Fruit fly (Drosophila melanogaster): Measurements from ENCODE around the gene Kaz.
A peak's percentile ranks its signal among the peaks of the same experiment; 100 is the strongest.

Kaz gene

dm6 chr3R:24829887-24830351 is at the start of gene Kaz, which contains the start of gene CG43273:
Kaz (minus strand) TSS chr3R:24829959.
CG43273 (plus strand) TSS chr3R:24830301.
- no peak for TF ChIP-seq abd-A (tag; optimal IDR thresholded peaks at IDR 0.05)
- TF ChIP-seq CG8944 (GFP tag; optimal IDR thresholded peaks at IDR 0.05), result no peak
- TF ChIP-seq CG10462 (GFP tag; optimal IDR thresholded peaks at IDR 0.05), result peak; percentile 44
- peak; percentile 70 for TF ChIP-seq CG2712 (tag; optimal IDR thresholded peaks at IDR 0.05)
- TF ChIP-seq psq (GFP tag; optimal IDR thresholded peaks at IDR 0.05), result peak; percentile 43
- TF ChIP-seq Hsf (GFP tag; optimal IDR thresholded peaks at IDR 0.05), result peak; percentile 42
- no peak for TF ChIP-seq Dip3 (GFP tag; optimal IDR thresholded peaks at IDR 0.05)
- no peak for TF ChIP-seq Lpt (GFP tag; optimal IDR thresholded peaks at IDR 0.05)
- no peak for TF ChIP-seq CG12219 (GFP tag; optimal IDR thresholded peaks at IDR 0.05)
- TF ChIP-seq Sin3A (optimal IDR thresholded peaks at IDR 0.05), result peak; percentile 43
- peak; percentile 73 for TF ChIP-seq CG9817 (tag; optimal IDR thresholded peaks at IDR 0.05)
- no peak for TF ChIP-seq cad (GFP tag; optimal IDR thresholded peaks at IDR 0.05)
- TF ChIP-seq CG13624 (GFP tag; optimal IDR thresholded peaks at IDR 0.05), result peak; percentile 13
- no peak for TF ChIP-seq rib (GFP tag; IDR thresholded peaks at IDR 0.05)
- TF ChIP-seq Meics (GFP tag; optimal IDR thresholded peaks at IDR 0.05), result peak; percentile 58
- TF ChIP-seq fd3F (GFP tag; optimal IDR thresholded peaks at IDR 0.05), result peak; percentile 33
- TF ChIP-seq CG1529 (GFP tag; optimal IDR thresholded peaks at IDR 0.05), result no peak
- TF ChIP-seq CG12769 (tag; optimal IDR thresholded peaks at IDR 0.05), result no peak
- TF ChIP-seq CG17829 (tag; optimal IDR thresholded peaks at IDR 0.05), result peak; percentile 73
- TF ChIP-seq CG10267 (tag; optimal IDR thresholded peaks at IDR 0.05), result peak; percentile 68
- peak; percentile 34 to 89 for TF ChIP-seq crp (GFP tag; optimal IDR thresholded peaks at IDR 0.05)
- no peak for TF ChIP-seq usp (GFP tag; optimal IDR thresholded peaks at IDR 0.05)
- TF ChIP-seq CG4424 (GFP tag; optimal IDR thresholded peaks at IDR 0.05), result peak; percentile 51
- no peak for TF ChIP-seq CG7745 (tag; optimal IDR thresholded peaks at IDR 0.05)
- peak; percentile 78 for TF ChIP-seq CG9932 (GFP tag; IDR thresholded peaks at IDR 0.05)
- no peak for TF ChIP-seq schlank (tag; optimal IDR thresholded peaks at IDR 0.05)
- peak; percentile 56 for TF ChIP-seq ind (GFP tag; optimal IDR thresholded peaks at IDR 0.05)
- peak; percentile 56 for TF ChIP-seq CG10979 (tag; optimal IDR thresholded peaks at IDR 0.05)
- TF ChIP-seq tll (GFP tag; optimal IDR thresholded peaks at IDR 0.05), result peak in 1 of 2 experiments; percentile 28
- TF ChIP-seq Gsc (GFP tag; IDR thresholded peaks at IDR 0.05), result no peak
- TF ChIP-seq CG42726 (GFP tag; IDR thresholded peaks at IDR 0.05; ENCODE audit: partially characterized antibody), result no peak
- TF ChIP-seq oc (tag; optimal IDR thresholded peaks at IDR 0.05), result peak; percentile 76
- peak; percentile 12 for TF ChIP-seq mam (GFP tag; optimal IDR thresholded peaks at IDR 0.05)
- no peak for TF ChIP-seq jumu (GFP tag; optimal IDR thresholded peaks at IDR 0.05)
- no peak for TF ChIP-seq pita (GFP tag; optimal IDR thresholded peaks at IDR 0.05)
- TF ChIP-seq twi (tag; optimal IDR thresholded peaks at IDR 0.05), result no peak
- TF ChIP-seq cato (GFP tag; optimal IDR thresholded peaks at IDR 0.05; ENCODE audit: borderline replicate concordance), result peak; percentile 15
- peak; percentile 77 for TF ChIP-seq CG30403 (GFP tag; optimal IDR thresholded peaks at IDR 0.05)
- no peak for TF ChIP-seq CG6654 (GFP tag; optimal IDR thresholded peaks at IDR 0.05)
- TF ChIP-seq CG34376 (GFP tag; optimal IDR thresholded peaks at IDR 0.05), result peak; percentile 14
- TF ChIP-seq prd (optimal IDR thresholded peaks at IDR 0.05), result no peak
- TF ChIP-seq prd (GFP tag; IDR thresholded peaks at IDR 0.05), result peak; percentile 64; the same call in 2 of the 3 replicates
- TF ChIP-seq CG14014 (GFP tag; IDR thresholded peaks at IDR 0.05), result peak; percentile 60; the same call in 1 of the 2 replicates
- TF ChIP-seq CG13296 (GFP tag; optimal IDR thresholded peaks at IDR 0.05), result no peak
- peak; percentile 81 for TF ChIP-seq Med (GFP tag)
- peak; percentile 44 for TF ChIP-seq Oli (tag; optimal IDR thresholded peaks at IDR 0.05)
- peak; percentile 81 for TF ChIP-seq Abd-B (GFP tag; optimal IDR thresholded peaks at IDR 0.05)
- TF ChIP-seq CG13424 (tag; optimal IDR thresholded peaks at IDR 0.05), result peak; percentile 77
- TF ChIP-seq CG6272 (GFP tag; IDR thresholded peaks at IDR 0.05), result peak; percentile 40; the same call in 1 of the 2 replicates
- peak; percentile 3 for TF ChIP-seq pnt (GFP tag; optimal IDR thresholded peaks at IDR 0.05)
- peak; percentile 83 for TF ChIP-seq nmo (GFP tag; optimal IDR thresholded peaks at IDR 0.05)

Data from whole organism, embryonic.